Worm (Caenorhabditis elegans) whole organism, L3 larva: ENCODE data around the gene lmtr-2.
A peak's percentile ranks its signal among the peaks of the same experiment; 100 is the strongest.

Source experiments
- ZK546.5 ChIP-seq: sonication (generic microtip); optimal IDR thresholded peaks from 2 replicates; lab custom pipeline; 2017; ENCODE audit warnings: missing biosample characterization, missing genetic modification characterization
- aly-2 ChIP-seq: fragments of 150-350 bp; optimal IDR thresholded peaks from 2 replicates; lab custom pipeline; 2014; ENCODE audit warnings: missing biosample characterization, missing genetic modification characterization
- ama-1 ChIP-seq: fragments of 150-350 bp; optimal IDR thresholded peaks from 2 replicates; lab custom pipeline; 2018
- ceh-28 ChIP-seq: fragments of 150-350 bp; optimal IDR thresholded peaks from 2 replicates; lab custom pipeline; 2014; ENCODE audit warnings: missing biosample characterization, missing genetic modification reagents, missing genetic modification characterization
- ceh-82 ChIP-seq: fragments of 150-350 bp; optimal IDR thresholded peaks from 2 replicates; lab custom pipeline; 2014; ENCODE audit warnings: missing biosample characterization, missing genetic modification characterization
- daf-12 ChIP-seq: fragments of 150-350 bp; optimal IDR thresholded peaks from 2 replicates; lab custom pipeline; 2014; ENCODE audit warnings: missing biosample characterization, missing genetic modification reagents, missing genetic modification characterization
- egl-27 ChIP-seq: sonication (generic microtip); optimal IDR thresholded peaks from 4 replicates; lab custom pipeline; 2017; ENCODE audit warnings: missing biosample characterization, missing genetic modification reagents, missing genetic modification characterization
- egl-5 ChIP-seq: fragments of 150-350 bp; optimal IDR thresholded peaks from 2 replicates; lab custom pipeline; 2017; ENCODE audit warnings: missing biosample characterization, missing genetic modification reagents, missing genetic modification characterization, inconsistent platforms
- elt-2 ChIP-seq: sonication (generic microtip); optimal IDR thresholded peaks from 2 replicates; lab custom pipeline; 2016; ENCODE audit warnings: missing genetic modification reagents, mild to moderate bottlenecking, missing genetic modification characterization, missing compliant biosample characterization
- elt-3 ChIP-seq, 3 experiments: fragments of 150-350 bp in 1 of 3; sonication (generic microtip) in 2 of 3; optimal IDR thresholded peaks; 2 replicates in 2 of 3; 4 replicates in 1 of 3; lab custom pipeline; 2014 to 2017; ENCODE audit warnings: missing biosample characterization in 3 of 3, missing genetic modification characterization in 3 of 3
- eor-1 ChIP-seq, 2 experiments: fragments of 150-350 bp; optimal IDR thresholded peaks; 2 replicates each; lab custom pipeline; 2014 to 2018; ENCODE audit warnings: missing biosample characterization in 2 of 2, missing genetic modification characterization in 2 of 2
- fkh-10 ChIP-seq: sonication (generic microtip); optimal IDR thresholded peaks from 2 replicates; lab custom pipeline; 2017; ENCODE audit warnings: missing biosample characterization, missing genetic modification reagents, missing genetic modification characterization
- fkh-2 ChIP-seq: fragments of 150-350 bp; optimal IDR thresholded peaks from 2 replicates; lab custom pipeline; 2014; ENCODE audit warnings: missing biosample characterization, missing genetic modification reagents, missing genetic modification characterization
- jun-1 ChIP-seq: fragments of 150-350 bp; optimal IDR thresholded peaks from 2 replicates; lab custom pipeline; 2014; ENCODE audit warnings: missing biosample characterization, missing genetic modification reagents, missing genetic modification characterization
- lin-15B ChIP-seq: fragments of 150-350 bp; optimal IDR thresholded peaks from 2 replicates; lab custom pipeline; 2014; ENCODE audit warnings: missing biosample characterization, missing genetic modification characterization
- lsy-12 ChIP-seq: sonication (generic microtip); optimal IDR thresholded peaks from 2 replicates; lab custom pipeline; 2016; ENCODE audit warnings: mild to moderate bottlenecking, missing genetic modification characterization, missing compliant biosample characterization
- mdl-1 ChIP-seq: fragments of 150-350 bp; optimal IDR thresholded peaks from 2 replicates; lab custom pipeline; 2014; ENCODE audit warnings: missing biosample characterization, missing genetic modification characterization
- mml-1 ChIP-seq: fragments of 150-350 bp; sonication (generic microtip); optimal IDR thresholded peaks from 3 replicates; lab custom pipeline; 2014; ENCODE audit warnings: missing biosample characterization, missing genetic modification characterization
- nfya-1 ChIP-seq: sonication (generic microtip); optimal IDR thresholded peaks from 2 replicates; lab custom pipeline; 2017; ENCODE audit warnings: missing genetic modification characterization, mild to moderate bottlenecking, missing compliant biosample characterization, antibody characterized with exemption, moderate library complexity; ENCODE audit not compliant: insufficient read depth
- nhr-237 ChIP-seq: fragments of 150-350 bp; optimal IDR thresholded peaks from 2 replicates; lab custom pipeline; 2014; ENCODE audit warnings: missing biosample characterization, missing genetic modification characterization
- nhr-28 ChIP-seq: fragments of 150-350 bp; optimal IDR thresholded peaks from 2 replicates; lab custom pipeline; 2014; ENCODE audit warnings: missing biosample characterization, missing genetic modification characterization
- nhr-43 ChIP-seq: sonication (generic microtip); optimal IDR thresholded peaks from 2 replicates; lab custom pipeline; 2016; ENCODE audit warnings: mild to moderate bottlenecking, missing genetic modification characterization, missing compliant biosample characterization; ENCODE audit not compliant: poor library complexity, severe bottlenecking
- nhr-77 ChIP-seq: fragments of 150-350 bp; optimal IDR thresholded peaks from 2 replicates; lab custom pipeline; 2014; ENCODE audit warnings: missing biosample characterization, missing genetic modification characterization
- pha-4 ChIP-seq: fragments of 150-350 bp; optimal IDR thresholded peaks from 2 replicates; lab custom pipeline; 2014; ENCODE audit warnings: missing biosample characterization, missing genetic modification reagents, missing genetic modification characterization
- pqm-1 ChIP-seq: fragments of 150-350 bp; optimal IDR thresholded peaks from 2 replicates; lab custom pipeline; 2017; ENCODE audit warnings: missing biosample characterization, missing genetic modification characterization, inconsistent platforms
- skn-1 ChIP-seq: fragments of 150-350 bp; optimal IDR thresholded peaks from 2 replicates; lab custom pipeline; 2014; ENCODE audit warnings: missing biosample characterization, missing genetic modification characterization
- snpc-4 ChIP-seq: fragments of 150-350 bp; optimal IDR thresholded peaks from 2 replicates; lab custom pipeline; 2014; ENCODE audit warnings: missing biosample characterization, missing genetic modification characterization
- tbx-2 ChIP-seq: sonication (generic microtip); optimal IDR thresholded peaks from 2 replicates; lab custom pipeline; 2016; ENCODE audit warnings: mild to moderate bottlenecking, missing genetic modification characterization, missing compliant biosample characterization
- zag-1 ChIP-seq: fragments of 150-350 bp; optimal IDR thresholded peaks from 2 replicates; lab custom pipeline; 2014; ENCODE audit warnings: missing biosample characterization, missing genetic modification characterization
- ztf-11 ChIP-seq: fragments of 150-350 bp; optimal IDR thresholded peaks from 2 replicates; lab custom pipeline; 2014; ENCODE audit warnings: missing biosample characterization, missing genetic modification characterization
- ztf-4 ChIP-seq: fragments of 150-350 bp; optimal IDR thresholded peaks from 2 replicates; lab custom pipeline; 2014; ENCODE audit warnings: missing biosample characterization, missing genetic modification characterization

The lmtr-2 gene

DNA sequence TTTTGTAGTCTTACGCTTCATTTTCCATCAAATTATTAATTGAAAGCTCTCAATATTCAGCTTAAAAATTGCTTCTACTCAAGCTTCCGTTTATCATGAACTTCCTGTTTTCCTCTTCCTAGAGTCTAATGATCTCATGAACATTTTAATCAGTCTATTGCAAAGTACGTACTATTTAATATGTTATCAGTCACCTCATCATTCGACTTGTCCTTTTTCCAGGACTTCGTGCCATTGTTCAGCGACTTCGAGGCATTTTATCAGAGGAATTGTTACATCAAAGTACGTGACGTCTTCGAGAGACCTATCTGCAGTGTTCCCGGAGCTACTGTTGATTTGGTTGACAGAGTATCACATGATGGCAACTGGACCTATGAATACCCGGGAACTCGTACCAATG is 8.9 kb upstream of the lmtr-2 start:
- TF ChIP-seq nhr-28 (tag; lab: Kevin White, UChicago) (no peak), pqm-1 (peak; percentile 78), nhr-237 (tag; lab: Kevin White, UChicago) (no peak), elt-2 (peak; percentile 65), mdl-1 (tag; lab: Kevin White, UChicago) (no peak), daf-12 (tag; lab: Kevin White, UChicago) (no peak), ceh-82 (tag; lab: Kevin White, UChicago) (no peak), jun-1 (tag; lab: Kevin White, UChicago) (peak; percentile 8), aly-2 (tag; lab: Kevin White, UChicago) (no peak), mml-1 (tag; lab: Kevin White, UChicago) (no peak), nhr-77 (tag; lab: Kevin White, UChicago) (no peak), fkh-10 (GFP tag; lab: Kevin White, UChicago) (no peak), ZK546.5 (tag; lab: Kevin White, UChicago) (no peak), lin-15B (no peak), nhr-43 (tag; lab: Kevin White, UChicago) (no peak), eor-1 (tag; optimal IDR thresholded peaks at IDR 0.05; lab: Kevin White, UChicago) (no peak), zag-1 (tag; lab: Kevin White, UChicago) (no peak)

- TF ChIP-seq pqm-1 (peak; percentile 22), elt-2 (peak; percentile 64), ztf-4 (tag; lab: Kevin White, UChicago) (no peak)
- TF ChIP-seq, all 47 proteins: peak for 2
Measured at ce11 chrV:8018919-8019318, 8.0 kb upstream of the lmtr-2 start.

- TF ChIP-seq pqm-1 (peak; percentile 92), ztf-11 (tag; lab: Kevin White, UChicago) (no peak), jun-1 (tag; lab: Kevin White, UChicago) (peak; percentile 6), pha-4 (peak; percentile 31), elt-2 (peak; percentile 96), mdl-1 (tag; lab: Kevin White, UChicago) (no peak)
Measured at ce11 chrV:8017924-8018323, 7.0 kb upstream of the lmtr-2 start.

DNA sequence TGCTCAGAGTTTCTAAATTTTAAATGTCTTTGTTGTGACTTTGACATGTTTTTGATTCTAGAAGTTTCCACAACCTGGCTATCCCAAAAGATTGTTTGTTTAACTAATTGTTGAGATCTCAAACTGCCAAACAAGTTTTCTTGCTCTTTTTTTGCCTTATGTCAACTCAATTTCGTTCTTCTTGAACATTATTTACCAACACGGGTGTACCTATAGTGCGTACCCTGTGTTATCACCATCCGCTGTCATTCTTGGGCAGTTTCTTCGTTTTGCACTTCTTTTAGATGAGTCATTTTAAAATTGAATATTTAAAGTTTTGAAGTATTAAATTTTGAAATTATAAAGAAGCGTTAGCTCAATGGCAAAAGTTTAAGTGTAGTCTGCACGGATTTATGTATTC is 6.0 kb upstream of the lmtr-2 start, which contains the start of gene sptl-2:
Gene sptl-2 (plus strand): TSS at position 280 of the 400 bp plus-strand sequence.
- TF ChIP-seq elt-2 (peak; percentile 29), pha-4 (peak; percentile 67), pqm-1 (no peak)

- peak; percentile 30 for TF ChIP-seq egl-5 (tag; lab: Kevin White, UChicago)
- peak; percentile 9 for TF ChIP-seq elt-2
- peak; percentile 66 for TF ChIP-seq lin-15B
- TF ChIP-seq nfya-1 (tag; lab: Kevin White, UChicago) = peak; percentile 42
- TF ChIP-seq pha-4 = peak; percentile 47
- no peak for TF ChIP-seq zag-1 (tag; lab: Kevin White, UChicago)
- TF ChIP-seq nhr-237 (tag; lab: Kevin White, UChicago) = no peak
- peak; percentile 61 for TF ChIP-seq snpc-4 (tag; lab: Kevin White, UChicago)
- TF ChIP-seq ama-1 = peak; percentile 7
- TF ChIP-seq skn-1 = no peak
Measured at ce11 chrV:8013901-8014388, 3.0 kb upstream of the lmtr-2 start, which contains the start of gene Y97E10AR.6. Gene Y97E10AR.6, minus strand, starts transcription at chrV:8013951.

DNA sequence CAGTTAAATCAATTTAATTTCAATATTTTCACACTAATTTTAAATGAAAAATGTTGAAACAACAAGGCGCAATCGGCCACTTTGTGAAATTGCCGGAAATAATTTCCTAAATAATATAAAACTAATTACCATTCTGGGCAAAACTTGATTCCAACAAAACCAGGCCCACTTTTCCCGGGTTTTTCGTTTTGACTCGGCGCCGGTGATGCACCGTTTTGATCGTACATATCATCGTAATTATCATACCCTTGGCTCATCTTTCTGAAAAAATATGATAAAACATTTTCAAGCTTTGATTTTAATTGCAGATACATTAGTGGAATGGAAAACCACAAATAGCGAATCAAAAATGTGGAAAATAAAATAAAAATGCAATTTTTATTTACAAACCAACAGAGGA is 1.1 kb upstream of the lmtr-2 start, which contains the start of gene rpb-9:
Gene rpb-9 (minus strand): TSS at position 314 of the 400 bp plus-strand sequence.
- TF ChIP-seq pha-4 (peak; percentile 14), ama-1 (peak; percentile 26), tbx-2 (tag; lab: Kevin White, UChicago) (no peak)

- no peak for TF ChIP-seq elt-3 (tag; optimal IDR thresholded peaks at IDR 0.05; lab: Kevin White, UChicago)
- TF ChIP-seq fkh-2 (tag; lab: Kevin White, UChicago) = no peak
- TF ChIP-seq daf-12 (tag; lab: Kevin White, UChicago) = no peak
- TF ChIP-seq nhr-28 (tag; lab: Kevin White, UChicago) = no peak
- TF ChIP-seq nfya-1 (tag; lab: Kevin White, UChicago) = no peak
- TF ChIP-seq skn-1 = no peak
- TF ChIP-seq lsy-12 (tag; lab: Kevin White, UChicago) = no peak
- no peak for TF ChIP-seq zag-1 (tag; lab: Kevin White, UChicago)
- no peak for TF ChIP-seq ZK546.5 (tag; lab: Kevin White, UChicago)
- no peak for TF ChIP-seq egl-5 (tag; lab: Kevin White, UChicago)
- no peak for TF ChIP-seq snpc-4 (tag; lab: Kevin White, UChicago)
- no peak for TF ChIP-seq fkh-10 (GFP tag; lab: Kevin White, UChicago)
- TF ChIP-seq egl-27 = no peak
- TF ChIP-seq ceh-28 (tag; lab: Kevin White, UChicago) = no peak
- no peak for TF ChIP-seq ceh-82 (tag; lab: Kevin White, UChicago)
Measured at ce11 chrV:8010103-8010502, 803 bp downstream of the lmtr-2 start, which contains the start of gene Y97E10AR.4. Gene Y97E10AR.4, minus strand, starts transcription at chrV:8010233.
